Fruit fly (Drosophila melanogaster) whole organism, embryonic: ENCODE results near the gene CG11858.
A peak's percentile ranks its signal among the peaks of the same experiment; 100 is the strongest.

ENCODE experiments used
- Bteb2 ChIP-seq: fragments of 200-800 bp; sonication (Bioruptor generic); optimal IDR thresholded peaks from 2 replicates; lab custom pipeline; 2016; ENCODE audit warnings: missing biosample characterization, missing genetic modification characterization
- CG10274 ChIP-seq: fragments of 200-800 bp; sonication (Bioruptor generic); optimal IDR thresholded peaks from 3 replicates; lab custom pipeline; 2017; ENCODE audit warnings: missing biosample characterization, mild to moderate bottlenecking, missing genetic modification characterization
- CG12104 ChIP-seq: fragments of 200-800 bp; sonication (Bioruptor generic); optimal IDR thresholded peaks from 3 replicates; lab custom pipeline; 2016; ENCODE audit warnings: missing biosample characterization, missing genetic modification characterization
- CG12659 ChIP-seq: fragments of 200-800 bp; sonication (Bioruptor generic); optimal IDR thresholded peaks from 3 replicates; lab custom pipeline; 2017; ENCODE audit warnings: mild to moderate bottlenecking, missing biosample characterization, missing genetic modification reagents, missing genetic modification characterization
- CG13424 ChIP-seq: fragments of 200-800 bp; sonication (Bioruptor generic); optimal IDR thresholded peaks from 2 replicates; lab custom pipeline; 2019; ENCODE audit warnings: missing biosample characterization, mild to moderate bottlenecking, missing genetic modification characterization, moderate library complexity
- CG14014 ChIP-seq: fragments of 200-800 bp; sonication (Bioruptor generic); IDR thresholded peaks from 2 replicates; pipeline ENCODE4 v1.3.6; 2022; ENCODE audit warnings: missing biosample characterization, missing genetic modification characterization
- CG14965 ChIP-seq: fragments of 200-800 bp; sonication (Bioruptor generic); optimal IDR thresholded peaks from 2 replicates; lab custom pipeline; 2016; ENCODE audit warnings: missing biosample characterization, missing genetic modification characterization, borderline replicate concordance
- CG1529 ChIP-seq: fragments of 200-800 bp; sonication (Bioruptor generic); optimal IDR thresholded peaks from 3 replicates; lab custom pipeline; 2018; ENCODE audit warnings: missing biosample characterization, missing genetic modification characterization
- CG1602 ChIP-seq: fragments of 200-800 bp; sonication (Bioruptor generic); optimal IDR thresholded peaks from 3 replicates; lab custom pipeline; 2016; ENCODE audit warnings: missing biosample characterization, missing genetic modification characterization
- CG17186 ChIP-seq: fragments of 200-800 bp; sonication (Bioruptor generic); optimal IDR thresholded peaks from 3 replicates; lab custom pipeline; 2017; ENCODE audit warnings: missing biosample characterization, missing genetic modification reagents, missing genetic modification characterization
- CG18262 ChIP-seq: fragments of 200-800 bp; optimal IDR thresholded peaks from 3 replicates; lab custom pipeline; 2019; ENCODE audit warnings: missing biosample characterization, mild to moderate bottlenecking, missing genetic modification characterization, moderate library complexity
- CG31224 ChIP-seq: fragments of 200-800 bp; sonication (Bioruptor generic); IDR thresholded peaks from 2 replicates; pipeline ENCODE4 v1.3.6; 2022; ENCODE audit warnings: missing biosample characterization, missing genetic modification characterization
- CG31441 ChIP-seq: fragments of 200-800 bp; sonication (Bioruptor generic); IDR thresholded peaks from 2 replicates; pipeline ENCODE4 v1.3.6; 2022; ENCODE audit warnings: missing biosample characterization, missing genetic modification characterization
- CG4854 ChIP-seq: fragments of 200-800 bp; sonication (Bioruptor generic); optimal IDR thresholded peaks from 2 replicates; lab custom pipeline; 2016; ENCODE audit warnings: missing biosample characterization, missing genetic modification characterization, inconsistent platforms
- CG6254 ChIP-seq: fragments of 200-800 bp; sonication (Bioruptor generic); optimal IDR thresholded peaks from 3 replicates; lab custom pipeline; 2017; ENCODE audit warnings: mild to moderate bottlenecking, missing biosample characterization, missing genetic modification reagents, missing genetic modification characterization
- CG7786 ChIP-seq: fragments of 200-800 bp; sonication (Bioruptor generic); optimal IDR thresholded peaks from 2 replicates; lab custom pipeline; 2016; ENCODE audit warnings: missing biosample characterization, missing genetic modification characterization
- CTCF ChIP-seq: fragments of 200-800 bp; sonication (Bioruptor generic); optimal IDR thresholded peaks from 2 replicates; lab custom pipeline; 2017; ENCODE audit warnings: missing biosample characterization, mild to moderate bottlenecking, missing genetic modification characterization, moderate library complexity
- H15 ChIP-seq: fragments of 200-800 bp; sonication (Bioruptor generic); IDR thresholded peaks from 3 replicates; pipeline ENCODE4 v1.3.6; 2022; ENCODE audit warnings: missing biosample characterization, missing genetic modification characterization
- HmgD ChIP-seq: fragments of 200-800 bp; sonication (Bioruptor generic); optimal IDR thresholded peaks from 3 replicates; lab custom pipeline; 2016; ENCODE audit warnings: missing biosample characterization, missing genetic modification characterization
- Hr78 ChIP-seq, 2 experiments: fragments of 200-800 bp in 1 of 2; fragments of >200 bp in 1 of 2; sonication (Bioruptor generic) in 1 of 2; optimal IDR thresholded peaks; 2 replicates each; lab custom pipeline; 2017 to 2019; ENCODE audit warnings: missing biosample characterization in 2 of 2, missing genetic modification characterization in 2 of 2, mild to moderate bottlenecking in 1 of 2, moderate library complexity in 1 of 2
- MTF-1 ChIP-seq: fragments of 200-800 bp; sonication (Bioruptor generic); optimal IDR thresholded peaks from 2 replicates; lab custom pipeline; 2018; ENCODE audit warnings: missing biosample characterization, mild to moderate bottlenecking, missing genetic modification characterization, borderline replicate concordance
- Pdp1 ChIP-seq, 2 experiments: fragments of 200-800 bp; sonication (Bioruptor generic); optimal IDR thresholded peaks; 3 replicates each; lab custom pipeline; 2016; ENCODE audit warnings: missing biosample characterization in 2 of 2, missing genetic modification characterization in 2 of 2, mild to moderate bottlenecking in 1 of 2, moderate library complexity in 1 of 2
- Xbp1 ChIP-seq: fragments of 200-800 bp; sonication (Bioruptor generic); optimal IDR thresholded peaks from 3 replicates; lab custom pipeline; 2016; ENCODE audit warnings: missing biosample characterization, mild to moderate bottlenecking, missing genetic modification characterization
- ato ChIP-seq: fragments of 200-800 bp; sonication (Bioruptor generic); IDR thresholded peaks from 2 replicates; pipeline ENCODE4 v1.3.6; 2022; ENCODE audit warnings: missing biosample characterization, missing genetic modification characterization; ENCODE audit not compliant: partially characterized antibody
- bcd ChIP-seq: fragments of 200-800 bp; sonication (Bioruptor generic); optimal IDR thresholded peaks from 2 replicates; lab custom pipeline; 2017; ENCODE audit warnings: missing biosample characterization, mild to moderate bottlenecking, missing genetic modification characterization
- chinmo ChIP-seq: fragments of 200-800 bp; sonication (Bioruptor generic); IDR thresholded peaks from 4 replicates; pipeline ENCODE4 v1.3.6; 2022; ENCODE audit warnings: missing biosample characterization, missing genetic modification characterization; ENCODE audit not compliant: partially characterized antibody
- crp ChIP-seq, 2 experiments: fragments of 200-800 bp; sonication (Bioruptor generic); optimal IDR thresholded peaks; 2 replicates in 1 of 2; 3 replicates in 1 of 2; lab custom pipeline; 2017; ENCODE audit warnings: missing biosample characterization in 2 of 2, missing genetic modification characterization in 2 of 2, mild to moderate bottlenecking in 1 of 2, moderate library complexity in 1 of 2
- danr ChIP-seq: fragments of 200-800 bp; sonication (Bioruptor generic); IDR thresholded peaks from 2 replicates; pipeline ENCODE4 v1.3.6; 2022; ENCODE audit warnings: missing biosample characterization, missing genetic modification characterization
- dimm ChIP-seq: fragments of 200-800 bp; sonication (Bioruptor generic); IDR thresholded peaks from 2 replicates; pipeline ENCODE4 v1.3.6; 2022; ENCODE audit warnings: missing biosample characterization, missing genetic modification characterization
- emc ChIP-seq: fragments of 200-800 bp; sonication (Bioruptor generic); optimal IDR thresholded peaks from 2 replicates; lab custom pipeline; 2016; ENCODE audit warnings: missing biosample characterization, missing genetic modification characterization
- exex ChIP-seq: fragments of 200-800 bp; sonication (Bioruptor generic); optimal IDR thresholded peaks from 4 replicates; lab custom pipeline; 2018; ENCODE audit warnings: missing biosample characterization, mild to moderate bottlenecking, missing genetic modification characterization, moderate library complexity
- grn ChIP-seq: fragments of 200-800 bp; sonication (Bioruptor generic); optimal IDR thresholded peaks from 3 replicates; lab custom pipeline; 2017; ENCODE audit warnings: missing biosample characterization, missing genetic modification characterization
- gsb-n ChIP-seq: fragments of 200-800 bp; sonication (Bioruptor generic); optimal IDR thresholded peaks from 3 replicates; lab custom pipeline; 2018; ENCODE audit warnings: missing biosample characterization, mild to moderate bottlenecking, missing genetic modification characterization
- ind ChIP-seq: fragments of 200-800 bp; sonication (Bioruptor generic); optimal IDR thresholded peaks from 3 replicates; lab custom pipeline; 2016; ENCODE audit warnings: missing biosample characterization, missing genetic modification characterization
- kay ChIP-seq: fragments of 200-800 bp; sonication (Bioruptor generic); optimal IDR thresholded peaks from 2 replicates; lab custom pipeline; 2016; ENCODE audit warnings: missing biosample characterization, missing genetic modification characterization
- knrl ChIP-seq: fragments of 200-800 bp; sonication (Bioruptor generic); IDR thresholded peaks from 3 replicates; pipeline ENCODE4 v1.3.6; 2022; ENCODE audit warnings: missing biosample characterization, missing genetic modification characterization; ENCODE audit not compliant: partially characterized antibody
- luna ChIP-seq: fragments of 200-800 bp; sonication (Bioruptor generic); optimal IDR thresholded peaks from 2 replicates; lab custom pipeline; 2016; ENCODE audit warnings: missing biosample characterization, missing genetic modification characterization
- org-1 ChIP-seq: fragments of 200-800 bp; sonication (Bioruptor generic); optimal IDR thresholded peaks from 2 replicates; lab custom pipeline; 2017; ENCODE audit warnings: missing biosample characterization, missing genetic modification characterization
- peb ChIP-seq: fragments of 200-800 bp; sonication (Bioruptor generic); IDR thresholded peaks from 2 replicates; pipeline ENCODE4 v1.3.6; 2022; ENCODE audit warnings: missing biosample characterization, missing genetic modification characterization
- ranshi ChIP-seq: fragments of 200-800 bp; sonication (Bioruptor generic); IDR thresholded peaks from 2 replicates; pipeline ENCODE4 v1.3.6; 2022; ENCODE audit warnings: missing biosample characterization, missing genetic modification characterization
- rib ChIP-seq: fragments of 200-800 bp; sonication (Bioruptor generic); IDR thresholded peaks from 2 replicates; pipeline ENCODE4 v1.3.6; 2022; ENCODE audit warnings: missing biosample characterization, missing genetic modification characterization
- run ChIP-seq: fragments of 200-800 bp; sonication (Bioruptor generic); optimal IDR thresholded peaks from 3 replicates; lab custom pipeline; 2018; ENCODE audit warnings: missing biosample characterization, mild to moderate bottlenecking, missing genetic modification characterization
- sima ChIP-seq: fragments of 200-800 bp; sonication (Bioruptor generic); optimal IDR thresholded peaks from 2 replicates; lab custom pipeline; 2016; ENCODE audit warnings: missing biosample characterization, missing genetic modification characterization
- slp2 ChIP-seq: fragments of 200-800 bp; sonication (Bioruptor generic); optimal IDR thresholded peaks from 2 replicates; lab custom pipeline; 2016; ENCODE audit warnings: missing biosample characterization, missing genetic modification characterization
- sug ChIP-seq: fragments of 200-800 bp; optimal IDR thresholded peaks from 2 replicates; lab custom pipeline; 2019; ENCODE audit warnings: missing biosample characterization, mild to moderate bottlenecking, missing genetic modification characterization, moderate library complexity
- tgo ChIP-seq: fragments of 200-800 bp; sonication (Bioruptor generic); IDR thresholded peaks from 3 replicates; pipeline ENCODE4 v1.3.6; 2022; ENCODE audit warnings: missing biosample characterization, missing genetic modification characterization
- tx ChIP-seq: fragments of 200-800 bp; sonication (Bioruptor generic); optimal IDR thresholded peaks from 2 replicates; lab custom pipeline; 2016; ENCODE audit warnings: missing biosample characterization, missing genetic modification characterization

CG11858 gene

DNA sequence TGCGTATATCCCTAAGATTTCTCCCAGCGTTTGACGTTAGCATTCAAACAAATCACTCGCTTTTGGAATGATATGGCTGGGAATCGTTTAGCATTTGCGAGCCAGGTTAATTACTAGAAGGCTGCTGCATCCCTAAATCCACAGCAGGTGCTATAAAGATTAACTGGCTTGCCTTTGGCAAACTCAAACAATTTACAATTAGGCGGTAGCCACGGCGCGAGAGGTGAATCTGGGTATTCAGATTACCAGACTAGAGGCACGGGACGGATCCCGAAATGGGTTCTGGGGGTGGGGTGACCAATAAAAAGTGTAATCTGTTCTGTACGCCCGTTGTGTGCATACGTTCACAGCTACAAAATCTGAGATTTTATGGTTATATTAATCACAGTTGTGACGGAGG, 18.6 kb downstream of the CG11858 start, which contains the start of gene CG11892 (continued):
- TF ChIP-seq CG18262, result no peak
- TF ChIP-seq H15, result no peak
- no peak for TF ChIP-seq emc (GFP tag; lab: Kevin White, UChicago)
- no peak for TF ChIP-seq crp (GFP tag; optimal IDR thresholded peaks at IDR 0.05; lab: Kevin White, UChicago)
- no peak for TF ChIP-seq gsb-n (tag; lab: Kevin White, UChicago)
- TF ChIP-seq CG12659 (GFP tag; lab: Kevin White, UChicago), result peak; percentile 46
- no peak for TF ChIP-seq ind
- no peak for TF ChIP-seq tgo (GFP tag; lab: Robert Waterston, UW)
- no peak for TF ChIP-seq CTCF (GFP tag; lab: Kevin White, UChicago)
- peak; percentile 27; the same call in 1 of the 2 replicates for TF ChIP-seq CG14014 (GFP tag; lab: Robert Waterston, UW)
- no peak for TF ChIP-seq ranshi
- no peak for TF ChIP-seq danr (GFP tag; lab: Robert Waterston, UW)
- TF ChIP-seq CG1602 (GFP tag; lab: Kevin White, UChicago), result no peak
- TF ChIP-seq CG7786 (GFP tag; lab: Kevin White, UChicago), result no peak
- TF ChIP-seq kay (GFP tag; lab: Kevin White, UChicago), result no peak
- TF ChIP-seq HmgD (GFP tag; lab: Kevin White, UChicago), result no peak
- TF ChIP-seq CG14965 (GFP tag; lab: Kevin White, UChicago), result no peak

dm6 chr3R:25283209-25283670, 20.7 kb downstream of the CG11858 start, which contains the start of gene CG31300:
TSS of gene CG31300 (plus strand) at chr3R:25283620.
- peak; percentile 69 for TF ChIP-seq run (tag; lab: Kevin White, UChicago)
- peak; percentile 37 for TF ChIP-seq exex (tag; lab: Kevin White, UChicago)
- TF ChIP-seq sug (tag; lab: Kevin White, UChicago), result peak; percentile 18
- TF ChIP-seq grn, result peak; percentile 68
- TF ChIP-seq CG1529 (GFP tag; lab: Kevin White, UChicago), result no peak
- peak in 1 of 2 experiments; percentile 57 for TF ChIP-seq Hr78 (GFP tag; optimal IDR thresholded peaks at IDR 0.05; lab: Kevin White, UChicago)
- TF ChIP-seq dimm (GFP tag; lab: Robert Waterston, UW), result no peak
- peak in 1 of 2 experiments; percentile 59 for TF ChIP-seq Pdp1 (GFP tag; optimal IDR thresholded peaks at IDR 0.05; lab: Kevin White, UChicago)

dm6 chr3R:25285173-25285572, 22.6 kb downstream of the CG11858 start, which contains the start of gene CG31104:
TSS of gene CG31104 (plus strand) at chr3R:25285473.
- TF ChIP-seq knrl (no peak), exex (tag; lab: Kevin White, UChicago) (peak; percentile 22)
- TF ChIP-seq, all 482 proteins: peak for 1

- TF ChIP-seq Bteb2 (GFP tag; lab: Kevin White, UChicago) (no peak), CG10274 (GFP tag; lab: Kevin White, UChicago) (no peak), bcd (GFP tag; lab: Kevin White, UChicago) (no peak), CG6254 (GFP tag; lab: Kevin White, UChicago) (no peak), CG12104 (GFP tag; lab: Kevin White, UChicago) (no peak), ato (no peak), CG17186 (GFP tag; lab: Kevin White, UChicago) (no peak), slp2 (GFP tag; lab: Kevin White, UChicago) (no peak), Xbp1 (no peak), sima (GFP tag; lab: Kevin White, UChicago) (no peak), CG13424 (tag; lab: Kevin White, UChicago) (no peak), peb (no peak), rib (GFP tag; lab: Robert Waterston, UW) (no peak), tx (GFP tag; lab: Kevin White, UChicago) (no peak), ind (no peak), luna (GFP tag; lab: Kevin White, UChicago) (no peak), CG4854 (GFP tag; lab: Kevin White, UChicago) (no peak), CG31224 (GFP tag; lab: Robert Waterston, UW) (no peak), MTF-1 (GFP tag; lab: Kevin White, UChicago) (no peak), chinmo (GFP tag; lab: Robert Waterston, UW) (0 out of 4 replicates have a peak, but pooled peaks have one; percentile 17), CG31441 (GFP tag; lab: Robert Waterston, UW) (no peak), org-1 (GFP tag; lab: Kevin White, UChicago) (no peak), exex (tag; lab: Kevin White, UChicago) (peak; percentile 69)
Measured at dm6 chr3R:25287128-25287527, 24.6 kb downstream of the CG11858 start, which contains the start of gene CG13658. TSS of gene CG13658 (plus strand) at chr3R:25287474.
